2 worm cellular contexts compared by ENCODE assay signal in the genomic region with DNA sequence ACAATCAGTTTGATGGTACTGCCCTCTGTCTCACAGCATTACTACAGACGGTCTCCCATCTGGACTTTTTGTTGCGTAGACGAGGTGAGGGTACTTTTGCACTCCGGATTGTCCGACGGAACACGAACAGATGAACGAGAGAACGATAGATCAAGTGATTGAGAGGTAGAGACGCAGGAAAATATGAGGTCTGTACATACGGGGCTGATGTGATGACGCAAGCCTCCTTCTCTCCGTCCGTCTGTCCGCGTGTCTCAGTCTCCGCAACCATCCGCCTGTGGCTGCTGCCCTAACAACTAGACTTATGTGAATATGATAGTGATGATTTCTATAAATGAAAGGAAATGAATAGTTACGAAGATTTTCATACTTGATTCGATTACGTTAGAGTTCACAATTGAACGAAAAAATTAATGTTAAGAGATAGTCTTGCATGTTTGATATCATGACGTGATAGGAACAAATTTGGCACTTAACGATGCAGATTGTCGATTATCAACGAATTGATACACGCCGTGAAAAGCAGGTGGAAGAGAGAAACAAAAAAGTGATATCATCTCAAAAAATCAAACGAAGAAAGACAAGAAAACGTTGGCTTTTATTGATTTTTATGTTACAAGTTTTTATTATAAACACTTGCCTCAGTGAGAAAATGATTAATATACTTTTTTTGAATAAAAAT.
TF ChIP-seq lines count a peak whose summit lies in the region.

No protein-coding gene starts in this region.

TF ChIP-seq in whole organism, L2 larva, 48 proteins besides CTCF, POLR2A, EP300 and RAD21 (continued from another document):
- TF ChIP-seq sma-9 (GFP tag; optimal IDR thresholded peaks at IDR 0.05; lab: Kevin White, UChicago) (peak; percentile 66), sma-9 (tag; optimal IDR thresholded peaks at IDR 0.05; lab: Kevin White, UChicago) (no peak), nhr-25 (tag; optimal IDR thresholded peaks at IDR 0.05; lab: Kevin White, UChicago) (peak; percentile 43), nhr-11 (tag; optimal IDR thresholded peaks at IDR 0.05; lab: Kevin White, UChicago) (no peak), nhr-12 (tag; optimal IDR thresholded peaks at IDR 0.05; lab: Kevin White, UChicago) (no peak), ZK546.5 (tag; optimal IDR thresholded peaks at IDR 0.05; lab: Kevin White, UChicago) (no peak), ztf-11 (tag; optimal IDR thresholded peaks at IDR 0.05; lab: Kevin White, UChicago) (no peak), lsy-2 (tag; optimal IDR thresholded peaks at IDR 0.05; lab: Kevin White, UChicago) (no peak), alr-1 (tag; optimal IDR thresholded peaks at IDR 0.05; lab: Kevin White, UChicago) (no peak), lin-39 (tag; optimal IDR thresholded peaks at IDR 0.05; lab: Kevin White, UChicago) (no peak), nhr-237 (tag; optimal IDR thresholded peaks at IDR 0.05; lab: Kevin White, UChicago) (no peak), mbf-1 (tag; optimal IDR thresholded peaks at IDR 0.05; lab: Kevin White, UChicago) (no peak), nhr-129 (tag; optimal IDR thresholded peaks at IDR 0.05; lab: Kevin White, UChicago) (no peak), peb-1 (tag; optimal IDR thresholded peaks at IDR 0.05; lab: Kevin White, UChicago) (no peak), unc-39 (tag; optimal IDR thresholded peaks at IDR 0.05; lab: Kevin White, UChicago) (no peak), nhr-6 (tag; optimal IDR thresholded peaks at IDR 0.05; lab: Kevin White, UChicago) (no peak), elt-3 (tag; optimal IDR thresholded peaks at IDR 0.05; lab: Kevin White, UChicago) (no peak), ceh-82 (tag; optimal IDR thresholded peaks at IDR 0.05; lab: Kevin White, UChicago) (no peak), egl-27 (tag; optimal IDR thresholded peaks at IDR 0.05; lab: Kevin White, UChicago) (no peak), lin-11 (tag; optimal IDR thresholded peaks at IDR 0.05; lab: Kevin White, UChicago) (no peak), R02D3.7 (tag; optimal IDR thresholded peaks at IDR 0.05; lab: Kevin White, UChicago) (no peak), zag-1 (tag; optimal IDR thresholded peaks at IDR 0.05; lab: Kevin White, UChicago) (no peak), ztf-4 (tag; optimal IDR thresholded peaks at IDR 0.05; lab: Kevin White, UChicago) (no peak), mdl-1 (tag; optimal IDR thresholded peaks at IDR 0.05; lab: Kevin White, UChicago) (peak in 1 of 2 experiments; percentile 56), nhr-23 (tag; optimal IDR thresholded peaks at IDR 0.05; lab: Kevin White, UChicago) (no peak), skn-1 (tag; optimal IDR thresholded peaks at IDR 0.05; lab: Kevin White, UChicago) (no peak), ama-1 (optimal IDR thresholded peaks at IDR 0.05; lab: Kevin White, UChicago) (no peak)

TF ChIP-seq in whole organism, L4 larva, 104 proteins besides CTCF, POLR2A, EP300 and RAD21 (continued from another document):
- peak in 1 of 2 experiments; percentile 36 for TF ChIP-seq lsy-2 (tag; optimal IDR thresholded peaks at IDR 0.05; lab: Kevin White, UChicago)
- TF ChIP-seq T20F7.1 (GFP tag; optimal IDR thresholded peaks at IDR 0.05; lab: Kevin White, UChicago): peak; percentile 1
- TF ChIP-seq fkh-10 (GFP tag; optimal IDR thresholded peaks at IDR 0.05; lab: Kevin White, UChicago): no peak
- TF ChIP-seq nhr-48 (tag; optimal IDR thresholded peaks at IDR 0.05; lab: Kevin White, UChicago): peak; percentile 76
- no peak for TF ChIP-seq daf-12 (tag; optimal IDR thresholded peaks at IDR 0.05; lab: Kevin White, UChicago)
- peak; percentile 48 for TF ChIP-seq hlh-30 (tag; optimal IDR thresholded peaks at IDR 0.05; lab: Kevin White, UChicago; ENCODE audit: insufficient read depth)
- no peak for TF ChIP-seq Y105C5A.15 (GFP tag; IDR thresholded peaks at IDR 0.05; lab: Robert Waterston, UW)
- no peak for TF ChIP-seq skn-1 (tag; optimal IDR thresholded peaks at IDR 0.05; lab: Kevin White, UChicago)
- peak; percentile 32 to 41 for TF ChIP-seq mdl-1 (tag; optimal IDR thresholded peaks at IDR 0.05; lab: Kevin White, UChicago)
- no peak for TF ChIP-seq spr-3 (GFP tag; optimal IDR thresholded peaks at IDR 0.05; lab: Kevin White, UChicago)
- TF ChIP-seq aha-1 (tag; lab: Kevin White, UChicago): peak; percentile 48
- TF ChIP-seq Y5F2A.4 (GFP tag; optimal IDR thresholded peaks at IDR 0.05; lab: Kevin White, UChicago): no peak
- no peak for TF ChIP-seq ceh-44 (GFP tag; IDR thresholded peaks at IDR 0.05; lab: Robert Waterston, UW)
- TF ChIP-seq tag-97 (GFP tag; IDR thresholded peaks at IDR 0.05; lab: Robert Waterston, UW): no peak
- TF ChIP-seq nhr-42 (GFP tag; IDR thresholded peaks at IDR 0.05; lab: Robert Waterston, UW): no peak
- TF ChIP-seq mdt-29 (GFP tag; IDR thresholded peaks at IDR 0.05; lab: Robert Waterston, UW): no peak
- peak; percentile 14; the same call in 1 of the 2 replicates for TF ChIP-seq ctbp-1 (GFP tag; IDR thresholded peaks at IDR 0.05; lab: Robert Waterston, UW)
- TF ChIP-seq D1046.2 (GFP tag; IDR thresholded peaks at IDR 0.05; lab: Robert Waterston, UW): no peak
- no peak for TF ChIP-seq sdz-12 (GFP tag; optimal IDR thresholded peaks at IDR 0.05; lab: Kevin White, UChicago)
- no peak for TF ChIP-seq lin-29 (GFP tag; IDR thresholded peaks at IDR 0.05; lab: Robert Waterston, UW)
- TF ChIP-seq lin-13 (GFP tag; optimal IDR thresholded peaks at IDR 0.05; lab: Kevin White, UChicago): no peak
- TF ChIP-seq madf-5 (GFP tag; IDR thresholded peaks at IDR 0.05; lab: Robert Waterston, UW): no peak
- TF ChIP-seq zfp-3 (GFP tag; conservative IDR thresholded peaks at IDR 0.05; lab: Robert Waterston, UW): no peak
- peak; percentile 68 for TF ChIP-seq hlh-11 (tag; optimal IDR thresholded peaks at IDR 0.05; lab: Kevin White, UChicago)
- TF ChIP-seq gei-8 (GFP tag; optimal IDR thresholded peaks at IDR 0.05; lab: Kevin White, UChicago): no peak
- TF ChIP-seq nhr-76 (tag; optimal IDR thresholded peaks at IDR 0.05; lab: Kevin White, UChicago): no peak
- peak; percentile 75 for TF ChIP-seq pqm-1 (tag; optimal IDR thresholded peaks at IDR 0.05; lab: Kevin White, UChicago)
- no peak for TF ChIP-seq snpc-4 (tag; optimal IDR thresholded peaks at IDR 0.05; lab: Kevin White, UChicago)
- TF ChIP-seq F37D6.2 (tag; optimal IDR thresholded peaks at IDR 0.05; lab: Kevin White, UChicago): no peak
- TF ChIP-seq dve-1 (tag; optimal IDR thresholded peaks at IDR 0.05; lab: Kevin White, UChicago; ENCODE audit: insufficient read depth): peak; percentile 52
- TF ChIP-seq F26F4.8 (GFP tag; conservative IDR thresholded peaks at IDR 0.05; lab: Robert Waterston, UW): no peak
- TF ChIP-seq nhr-237 (tag; optimal IDR thresholded peaks at IDR 0.05; lab: Kevin White, UChicago): no peak
- no peak for TF ChIP-seq zip-2 (tag; optimal IDR thresholded peaks at IDR 0.05; lab: Kevin White, UChicago)
- TF ChIP-seq lin-39 (tag; optimal IDR thresholded peaks at IDR 0.05; lab: Kevin White, UChicago): no peak
- no peak for TF ChIP-seq ZK546.5 (tag; optimal IDR thresholded peaks at IDR 0.05; lab: Kevin White, UChicago)
- no peak for TF ChIP-seq vab-7 (GFP tag; IDR thresholded peaks at IDR 0.05; lab: Robert Waterston, UW)
- no peak for TF ChIP-seq daf-16 (GFP tag; optimal IDR thresholded peaks at IDR 0.05; lab: Kevin White, UChicago)
- peak; percentile 57 for TF ChIP-seq daf-16 (tag; optimal IDR thresholded peaks at IDR 0.05; lab: Kevin White, UChicago)
- 0 out of 2 replicates have a peak, but pooled peaks have one; percentile 35 for TF ChIP-seq egl-43 (GFP tag; IDR thresholded peaks at IDR 0.05; lab: Robert Waterston, UW)
- TF ChIP-seq lin-15B (tag; optimal IDR thresholded peaks at IDR 0.05; lab: Kevin White, UChicago): no peak
- TF ChIP-seq ztf-11 (tag; optimal IDR thresholded peaks at IDR 0.05; lab: Kevin White, UChicago): no peak
- no peak for TF ChIP-seq mep-1 (tag; optimal IDR thresholded peaks at IDR 0.05; lab: Kevin White, UChicago)
- TF ChIP-seq nhr-6 (tag; optimal IDR thresholded peaks at IDR 0.05; lab: Kevin White, UChicago): no peak
- TF ChIP-seq unc-130 (GFP tag; optimal IDR thresholded peaks at IDR 0.05; lab: Kevin White, UChicago): no peak
- TF ChIP-seq unc-39 (tag; optimal IDR thresholded peaks at IDR 0.05; lab: Kevin White, UChicago): no peak
- no peak for TF ChIP-seq hif-1 (tag; optimal IDR thresholded peaks at IDR 0.05; lab: Kevin White, UChicago)
- no peak for TF ChIP-seq jun-1 (tag; optimal IDR thresholded peaks at IDR 0.05; lab: Kevin White, UChicago)
- no peak for TF ChIP-seq nhr-11 (tag; optimal IDR thresholded peaks at IDR 0.05; lab: Kevin White, UChicago)
- TF ChIP-seq dpl-1 (GFP tag; optimal IDR thresholded peaks at IDR 0.05; lab: Kevin White, UChicago): no peak
- no peak for TF ChIP-seq saeg-2 (GFP tag; IDR thresholded peaks at IDR 0.05; lab: Robert Waterston, UW)
- no peak for TF ChIP-seq ceh-82 (tag; optimal IDR thresholded peaks at IDR 0.05; lab: Kevin White, UChicago)
- peak; percentile 74 for TF ChIP-seq nhr-28 (tag; optimal IDR thresholded peaks at IDR 0.05; lab: Kevin White, UChicago)
- no peak for TF ChIP-seq F44E2.7 (GFP tag; IDR thresholded peaks at IDR 0.05; lab: Robert Waterston, UW)
- TF ChIP-seq Y48G9A.11 (GFP tag; IDR thresholded peaks at IDR 0.05; lab: Robert Waterston, UW): no peak
- TF ChIP-seq T26A8.4 (GFP tag; IDR thresholded peaks at IDR 0.05; lab: Robert Waterston, UW): peak; percentile 50
- TF ChIP-seq mxl-2 (GFP tag; conservative IDR thresholded peaks at IDR 0.05; lab: Robert Waterston, UW): no peak
- TF ChIP-seq rbr-2 (tag; optimal IDR thresholded peaks at IDR 0.05; lab: Kevin White, UChicago): no peak
- no peak for TF ChIP-seq dmd-8 (GFP tag; IDR thresholded peaks at IDR 0.05; lab: Robert Waterston, UW)
- TF ChIP-seq spr-1 (tag; optimal IDR thresholded peaks at IDR 0.05; lab: Kevin White, UChicago): no peak
- no peak for TF ChIP-seq mes-2 (tag; optimal IDR thresholded peaks at IDR 0.05; lab: Kevin White, UChicago; ENCODE audit: poor library complexity, severe bottlenecking)
- no peak for TF ChIP-seq daf-8 (GFP tag; IDR thresholded peaks at IDR 0.05; lab: Robert Waterston, UW)
- TF ChIP-seq fos-1 (tag; optimal IDR thresholded peaks at IDR 0.05; lab: Kevin White, UChicago): no peak
- no peak for TF ChIP-seq tra-1 (GFP tag; IDR thresholded peaks at IDR 0.05; lab: Robert Waterston, UW)
- peak; percentile 28; the same call in 1 of the 2 replicates for TF ChIP-seq madf-9 (GFP tag; conservative IDR thresholded peaks at IDR 0.05; lab: Robert Waterston, UW)
- TF ChIP-seq duxl-1 (tag; optimal IDR thresholded peaks at IDR 0.05; lab: Kevin White, UChicago; ENCODE audit: poor library complexity): no peak
- TF ChIP-seq dmd-6 (GFP tag; IDR thresholded peaks at IDR 0.05; lab: Robert Waterston, UW): peak; percentile 74
- TF ChIP-seq lin-38 (GFP tag; IDR thresholded peaks at IDR 0.05; lab: Robert Waterston, UW): no peak
- no peak for TF ChIP-seq zag-1 (tag; optimal IDR thresholded peaks at IDR 0.05; lab: Kevin White, UChicago)
- no peak for TF ChIP-seq unc-62 (GFP tag; optimal IDR thresholded peaks at IDR 0.05 in 1 of 2; lab: Kevin White, UChicago)
- no peak for TF ChIP-seq unc-62 (tag; optimal IDR thresholded peaks at IDR 0.05; lab: Kevin White, UChicago)
- TF ChIP-seq nhr-77 (tag; optimal IDR thresholded peaks at IDR 0.05; lab: Kevin White, UChicago): no peak
- TF ChIP-seq nhr-25 (tag; optimal IDR thresholded peaks at IDR 0.05; lab: Kevin White, UChicago; ENCODE audit: borderline replicate concordance, insufficient read depth): no peak
- no peak for TF ChIP-seq F10B5.3 (tag; optimal IDR thresholded peaks at IDR 0.05; lab: Kevin White, UChicago)
- no peak for TF ChIP-seq ztf-7 (tag; optimal IDR thresholded peaks at IDR 0.05; lab: Kevin White, UChicago)
- no peak for TF ChIP-seq snpc-1.2 (GFP tag; IDR thresholded peaks at IDR 0.05; lab: Robert Waterston, UW)
- TF ChIP-seq lir-3 (tag; optimal IDR thresholded peaks at IDR 0.05; lab: Kevin White, UChicago): no peak
- TF ChIP-seq Y75B8A.6 (GFP tag; IDR thresholded peaks at IDR 0.05; lab: Robert Waterston, UW): no peak
- no peak for TF ChIP-seq zfp-2 (tag; optimal IDR thresholded peaks at IDR 0.05; lab: Kevin White, UChicago)
- no peak for TF ChIP-seq R02D3.7 (tag; optimal IDR thresholded peaks at IDR 0.05; lab: Kevin White, UChicago)
- TF ChIP-seq attf-4 (tag; optimal IDR thresholded peaks at IDR 0.05; lab: Kevin White, UChicago): no peak
- no peak for TF ChIP-seq nhr-102 (tag; optimal IDR thresholded peaks at IDR 0.05; lab: Kevin White, UChicago)
- TF ChIP-seq dmd-9 (GFP tag; IDR thresholded peaks at IDR 0.05; lab: Robert Waterston, UW): no peak
- TF ChIP-seq set-16 (GFP tag; IDR thresholded peaks at IDR 0.05; lab: Robert Waterston, UW): no peak
- no peak for TF ChIP-seq ama-1 (optimal IDR thresholded peaks at IDR 0.05; lab: Kevin White, UChicago)
- no peak for TF ChIP-seq nhr-41 (GFP tag; IDR thresholded peaks at IDR 0.05; lab: Robert Waterston, UW)
